Worm (Caenorhabditis elegans): ENCODE measurements around the gene cest-8.
A peak's percentile ranks its signal among the peaks of the same experiment; 100 is the strongest.

The cest-8 gene

ce11 chrX:12182684-12183477 is 36.6 kb upstream of the cest-8 start:
- peak; percentile 58 for TF ChIP-seq lin-14 (GFP tag; optimal IDR thresholded peaks at IDR 0.05)
- TF ChIP-seq ztf-4 (tag; optimal IDR thresholded peaks at IDR 0.05): no peak
- TF ChIP-seq ceh-8 (GFP tag; optimal IDR thresholded peaks at IDR 0.05): no peak
- TF ChIP-seq tlp-1 (tag; optimal IDR thresholded peaks at IDR 0.05): no peak
- TF ChIP-seq unc-62 (GFP tag; optimal IDR thresholded peaks at IDR 0.05): no peak
- TF ChIP-seq mdl-1 (tag; optimal IDR thresholded peaks at IDR 0.05): no peak
- no peak for TF ChIP-seq pqm-1 (tag; optimal IDR thresholded peaks at IDR 0.05)
- TF ChIP-seq swsn-7 (tag; optimal IDR thresholded peaks at IDR 0.05): no peak
- no peak for TF ChIP-seq nhr-11 (tag; optimal IDR thresholded peaks at IDR 0.05)
- TF ChIP-seq efl-3 (GFP tag; optimal IDR thresholded peaks at IDR 0.05): no peak
- TF ChIP-seq nhr-12 (tag; optimal IDR thresholded peaks at IDR 0.05): no peak
- no peak for TF ChIP-seq pax-3 (tag; optimal IDR thresholded peaks at IDR 0.05)
- no peak for TF ChIP-seq C16A3.4 (tag; optimal IDR thresholded peaks at IDR 0.05)
- TF ChIP-seq C04F5.9 (tag; optimal IDR thresholded peaks at IDR 0.05): no peak
- no peak for TF ChIP-seq unc-130 (tag; optimal IDR thresholded peaks at IDR 0.05)
- TF ChIP-seq ceh-88 (GFP tag; IDR thresholded peaks at IDR 0.05): no peak
- no peak for TF ChIP-seq sup-37 (GFP tag; optimal IDR thresholded peaks at IDR 0.05)
- peak; percentile 24 for TF ChIP-seq rnt-1 (tag; optimal IDR thresholded peaks at IDR 0.05)
- TF ChIP-seq skn-1 (tag; optimal IDR thresholded peaks at IDR 0.05): no peak
- no peak for TF ChIP-seq efl-1 (optimal IDR thresholded peaks at IDR 0.05)
- peak in 1 of 2 experiments; percentile 50 for TF ChIP-seq efl-1 (GFP tag; optimal IDR thresholded peaks at IDR 0.05 in 1 of 2)
- TF ChIP-seq lin-13 (GFP tag; optimal IDR thresholded peaks at IDR 0.05): no peak
- peak; percentile 29 for TF ChIP-seq blmp-1 (tag; optimal IDR thresholded peaks at IDR 0.05)
- TF ChIP-seq snpc-4 (tag; optimal IDR thresholded peaks at IDR 0.05): no peak
- TF ChIP-seq pag-3 (tag; optimal IDR thresholded peaks at IDR 0.05; ENCODE audit: borderline replicate concordance, insufficient read depth): no peak
- TF ChIP-seq zip-4 (GFP tag; optimal IDR thresholded peaks at IDR 0.05): no peak
- no peak for TF ChIP-seq unc-98 (GFP tag; IDR thresholded peaks at IDR 0.05)
- TF ChIP-seq mef-2 (tag; optimal IDR thresholded peaks at IDR 0.05): no peak
- no peak for TF ChIP-seq mab-9 (GFP tag; IDR thresholded peaks at IDR 0.05)
- no peak for TF ChIP-seq F16B12.6 (tag; optimal IDR thresholded peaks at IDR 0.05)
- no peak for TF ChIP-seq nhr-90 (tag; optimal IDR thresholded peaks at IDR 0.05; ENCODE audit: poor library complexity)
- TF ChIP-seq dsc-1 (tag; optimal IDR thresholded peaks at IDR 0.05): peak; percentile 96
- TF ChIP-seq hlh-17 (GFP tag; optimal IDR thresholded peaks at IDR 0.05; ENCODE audit: borderline replicate concordance): no peak
- TF ChIP-seq nhr-47 (tag; optimal IDR thresholded peaks at IDR 0.05): no peak
- TF ChIP-seq hlh-4 (tag; optimal IDR thresholded peaks at IDR 0.05): no peak
- TF ChIP-seq fkh-8 (tag; optimal IDR thresholded peaks at IDR 0.05): no peak
- TF ChIP-seq nhr-84 (tag; optimal IDR thresholded peaks at IDR 0.05): no peak
- TF ChIP-seq aha-1 (tag; optimal IDR thresholded peaks at IDR 0.05): no peak
- no peak for TF ChIP-seq nhr-77 (tag; optimal IDR thresholded peaks at IDR 0.05)
- TF ChIP-seq ceh-90 (tag; optimal IDR thresholded peaks at IDR 0.05): no peak
- no peak for TF ChIP-seq nhr-19 (GFP tag; conservative IDR thresholded peaks at IDR 0.05)
- TF ChIP-seq ceh-63 (GFP tag; optimal IDR thresholded peaks at IDR 0.05): no peak
- no peak for TF ChIP-seq nhr-237 (tag; optimal IDR thresholded peaks at IDR 0.05)
- peak; percentile 76 for TF ChIP-seq fkh-4 (tag; optimal IDR thresholded peaks at IDR 0.05; ENCODE audit: borderline replicate concordance)
- peak; percentile 12 for TF ChIP-seq unc-86 (tag; optimal IDR thresholded peaks at IDR 0.05)
- peak; percentile 14 for TF ChIP-seq nhr-71 (tag; optimal IDR thresholded peaks at IDR 0.05)
- TF ChIP-seq ztf-11 (tag; optimal IDR thresholded peaks at IDR 0.05): peak in 1 of 2 experiments; percentile 65
- no peak for TF ChIP-seq egl-13 (tag; optimal IDR thresholded peaks at IDR 0.05)
- TF ChIP-seq lsy-2 (tag; optimal IDR thresholded peaks at IDR 0.05): peak in 1 of 2 experiments; percentile 2
- no peak for TF ChIP-seq lin-39 (tag; optimal IDR thresholded peaks at IDR 0.05)
